Fruit fly (Drosophila melanogaster) whole organism, prepupa: ENCODE data around the gene Dhc93AB.

ENCODE experiments used
- CG4318 ChIP-seq: fragments of 200-800 bp; sonication (Bioruptor generic); optimal IDR thresholded peaks from 3 replicates; lab custom pipeline; 2017; ENCODE audit warnings: missing biosample characterization, mild to moderate bottlenecking, missing genetic modification characterization
- Sox102F ChIP-seq: fragments of 200-800 bp; sonication (Bioruptor generic); optimal IDR thresholded peaks from 2 replicates; lab custom pipeline; 2016; ENCODE audit warnings: missing biosample characterization, mild to moderate bottlenecking, missing genetic modification characterization
- cyc ChIP-seq: fragments of 200-800 bp; sonication (Bioruptor generic); optimal IDR thresholded peaks from 3 replicates; lab custom pipeline; 2016; ENCODE audit warnings: missing biosample characterization, missing genetic modification characterization
- spab ChIP-seq: fragments of 200-800 bp; sonication (Bioruptor generic); optimal IDR thresholded peaks from 2 replicates; lab custom pipeline; 2017; ENCODE audit warnings: missing biosample characterization, mild to moderate bottlenecking, missing genetic modification characterization, missing genetic modification reagents

DNA sequence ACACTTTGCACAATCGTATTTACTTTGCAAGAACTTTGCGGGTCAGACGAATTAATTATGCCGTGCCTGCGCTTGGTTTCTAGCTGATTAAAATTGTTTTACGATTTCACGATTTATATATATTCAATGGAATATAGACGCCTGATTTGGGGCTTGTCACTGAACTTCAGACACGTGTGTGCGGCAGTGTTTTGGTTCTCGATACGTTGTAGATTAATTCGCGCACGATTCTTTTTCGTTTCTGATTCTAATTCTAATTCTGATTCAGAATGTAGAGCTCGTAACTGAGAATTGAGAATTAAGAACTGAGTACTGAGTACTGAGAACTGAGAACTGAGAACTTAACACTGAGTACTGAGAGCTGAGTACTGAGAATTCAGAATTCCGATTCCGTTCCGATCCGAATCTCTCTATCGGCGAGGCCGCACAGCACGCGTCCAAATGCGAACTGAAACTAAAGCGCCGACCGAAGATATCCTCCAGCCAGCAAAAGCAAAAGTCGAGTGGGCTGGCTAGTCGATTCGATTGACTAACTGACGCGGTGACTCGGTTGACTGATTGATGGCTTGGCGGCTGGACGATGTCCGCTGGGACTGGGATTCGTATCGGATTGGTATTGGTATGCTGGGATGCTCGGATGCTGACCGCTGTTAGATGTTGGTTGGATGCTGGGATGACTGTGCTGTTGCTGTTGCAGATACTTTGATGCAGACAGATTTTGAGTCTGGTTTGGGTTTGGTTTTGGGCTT, 19.4 kb downstream of the Dhc93AB start:
- TF ChIP-seq spab (GFP tag; lab: Kevin White, UChicago) (no peak), CG4318 (GFP tag; lab: Kevin White, UChicago) (no peak), cyc (GFP tag; lab: Kevin White, UChicago) (no peak), Sox102F (GFP tag; lab: Kevin White, UChicago) (no peak)
